Worm (Caenorhabditis elegans) whole organism, midembryonic: ENCODE data around the gene oxy-4.

Source experiments
- flt-1 ChIP-seq: fragments of 200-800 bp; sonication (Bioruptor generic); IDR thresholded peaks from 2 replicates; pipeline ENCODE4 v1.3.6; 2022; ENCODE audit warnings: missing genetic modification characterization, missing compliant biosample characterization
- klf-2 ChIP-seq: fragments of 200-800 bp; sonication (Bioruptor generic); conservative IDR thresholded peaks from 2 replicates; pipeline ENCODE4 v1.3.6; 2022; ENCODE audit warnings: missing genetic modification reagents, missing genetic modification characterization, missing compliant biosample characterization
- med-1 ChIP-seq: sonication (generic microtip); optimal IDR thresholded peaks from 2 replicates; lab custom pipeline; 2017; ENCODE audit warnings: missing genetic modification characterization, mild to moderate bottlenecking, missing compliant biosample characterization, antibody characterized with exemption, missing genetic modification reagents; ENCODE audit not compliant: insufficient read depth
- ztf-23 ChIP-seq: fragments of 200-800 bp; sonication (Bioruptor generic); IDR thresholded peaks from 2 replicates; pipeline ENCODE4 v1.3.6; 2022; ENCODE audit warnings: missing genetic modification reagents, missing genetic modification characterization, missing compliant biosample characterization
- ztf-29 ChIP-seq: fragments of 200-800 bp; sonication (Bioruptor generic); IDR thresholded peaks from 2 replicates; pipeline ENCODE4 v1.3.6; 2022; ENCODE audit warnings: missing genetic modification reagents, missing genetic modification characterization, missing compliant biosample characterization

DNA sequence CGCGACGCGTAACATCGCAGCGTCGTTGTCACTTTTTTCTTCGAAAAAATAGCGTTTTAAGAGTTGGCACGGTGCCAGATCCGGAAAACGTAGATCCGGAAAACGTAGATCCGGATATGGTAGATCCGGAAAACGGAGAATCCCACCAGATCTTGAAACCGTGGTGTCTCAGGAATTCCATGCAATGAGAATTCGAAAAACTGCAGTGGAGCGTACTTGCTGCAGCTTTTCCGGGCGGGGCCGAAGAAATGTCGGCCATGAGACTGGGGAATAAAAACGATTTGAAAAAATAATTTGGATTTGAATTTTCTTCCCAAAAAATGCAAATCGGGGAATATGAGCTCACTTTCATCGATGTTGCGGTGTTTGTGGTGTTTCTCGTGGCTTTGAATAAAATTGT lies 13.9 kb upstream of the oxy-4 start, which contains the start of gene K10D2.5:
- TF ChIP-seq ztf-29 (GFP tag; lab: Robert Waterston, UW) (peak; percentile 76), ztf-23 (GFP tag; lab: Robert Waterston, UW) (peak; percentile 91), klf-2 (GFP tag; lab: Robert Waterston, UW) (peak; percentile 86), med-1 (no peak), flt-1 (GFP tag; lab: Robert Waterston, UW) (peak; percentile 93)
